Worm (Caenorhabditis elegans) whole organism, late embryonic: ENCODE measurements around the gene gldi-11.
"Not testable (repeated sequence)": the region's sequence is repeated elsewhere in the genome, so short reads cannot be mapped to it uniquely, and the experiment has no call there.

Experiments
- C08G9.2 ChIP-seq: sonication (generic microtip); optimal IDR thresholded peaks from 2 replicates; lab custom pipeline; 2016; ENCODE audit warnings: mild to moderate bottlenecking, missing genetic modification characterization, moderate library complexity, missing compliant biosample characterization
- F13H6.1 ChIP-seq: sonication (generic microtip); optimal IDR thresholded peaks from 2 replicates; lab custom pipeline; 2016; ENCODE audit warnings: missing genetic modification characterization, missing compliant biosample characterization
- K09A11.1 ChIP-seq: sonication (generic microtip); optimal IDR thresholded peaks from 2 replicates; lab custom pipeline; 2017; ENCODE audit warnings: antibody characterized with exemption, mild to moderate bottlenecking, missing genetic modification characterization, missing compliant biosample characterization; ENCODE audit not compliant: insufficient read depth
- T23F11.4 ChIP-seq: fragments of 200-800 bp; sonication (Bioruptor generic); optimal IDR thresholded peaks from 2 replicates; lab custom pipeline; 2018; ENCODE audit warnings: mild to moderate bottlenecking, missing genetic modification characterization, missing compliant biosample characterization
- ceh-14 ChIP-seq: sonication (generic microtip); optimal IDR thresholded peaks from 2 replicates; lab custom pipeline; 2016; ENCODE audit warnings: missing genotype, missing genetic modification characterization, missing compliant biosample characterization
- ceh-2 ChIP-seq: sonication (generic microtip); optimal IDR thresholded peaks from 2 replicates; lab custom pipeline; 2016; ENCODE audit warnings: missing genotype, missing genetic modification characterization, missing compliant biosample characterization
- ceh-34 ChIP-seq: sonication (generic microtip); optimal IDR thresholded peaks from 2 replicates; lab custom pipeline; 2016; ENCODE audit warnings: mild to moderate bottlenecking, missing genetic modification characterization, missing compliant biosample characterization
- ceh-6 ChIP-seq: fragments of 200-800 bp; sonication (Bioruptor generic); optimal IDR thresholded peaks from 2 replicates; lab custom pipeline; 2018; ENCODE audit warnings: mild to moderate bottlenecking, missing genetic modification characterization, missing compliant biosample characterization
- ceh-9 ChIP-seq: sonication (generic microtip); optimal IDR thresholded peaks from 2 replicates; lab custom pipeline; 2016; ENCODE audit warnings: mild to moderate bottlenecking, missing genetic modification characterization, inconsistent platforms, missing compliant biosample characterization
- che-1 ChIP-seq: sonication (generic microtip); optimal IDR thresholded peaks from 2 replicates; lab custom pipeline; 2016; ENCODE audit warnings: mild to moderate bottlenecking, missing genetic modification characterization, missing compliant biosample characterization
- dmd-4 ChIP-seq: sonication (generic microtip); optimal IDR thresholded peaks from 2 replicates; lab custom pipeline; 2016; ENCODE audit warnings: borderline replicate concordance, missing genetic modification characterization, missing compliant biosample characterization
- elt-2 ChIP-seq: sonication (generic microtip); optimal IDR thresholded peaks from 2 replicates; lab custom pipeline; 2016; ENCODE audit warnings: missing genetic modification reagents, missing genetic modification characterization, missing compliant biosample characterization
- elt-4 ChIP-seq: sonication (generic microtip); optimal IDR thresholded peaks from 2 replicates; lab custom pipeline; 2016; ENCODE audit warnings: missing genetic modification characterization, missing compliant biosample characterization
- fkh-6 ChIP-seq: sonication (generic microtip); optimal IDR thresholded peaks from 2 replicates; lab custom pipeline; 2016; ENCODE audit warnings: missing genetic modification characterization, missing compliant biosample characterization
- hlh-13 ChIP-seq: fragments of 200-800 bp; sonication (Bioruptor generic); optimal IDR thresholded peaks from 2 replicates; lab custom pipeline; 2018; ENCODE audit warnings: mild to moderate bottlenecking, missing genetic modification characterization, missing compliant biosample characterization
- hlh-30 ChIP-seq: sonication (generic microtip); optimal IDR thresholded peaks from 2 replicates; lab custom pipeline; 2017; ENCODE audit warnings: antibody characterized with exemption, missing genetic modification characterization, missing compliant biosample characterization; ENCODE audit not compliant: insufficient read depth
- lin-11 ChIP-seq: fragments of 200-800 bp; sonication (Bioruptor generic); optimal IDR thresholded peaks from 2 replicates; lab custom pipeline; 2018; ENCODE audit warnings: mild to moderate bottlenecking, missing genetic modification characterization, missing compliant biosample characterization
- nfya-1 ChIP-seq: sonication (generic microtip); optimal IDR thresholded peaks from 2 replicates; lab custom pipeline; 2017; ENCODE audit warnings: missing genetic modification characterization, mild to moderate bottlenecking, missing compliant biosample characterization, antibody characterized with exemption, moderate library complexity
- nhr-232 ChIP-seq: sonication (generic microtip); optimal IDR thresholded peaks from 2 replicates; lab custom pipeline; 2016; ENCODE audit warnings: missing genetic modification characterization, missing compliant biosample characterization
- odd-2 ChIP-seq: sonication (generic microtip); optimal IDR thresholded peaks from 2 replicates; lab custom pipeline; 2017; ENCODE audit warnings: antibody characterized with exemption, mild to moderate bottlenecking, missing genetic modification characterization, missing compliant biosample characterization
- pag-3 ChIP-seq: sonication (generic microtip); optimal IDR thresholded peaks from 2 replicates; lab custom pipeline; 2016; ENCODE audit warnings: missing compliant biosample characterization, missing genetic modification characterization, borderline replicate concordance
- pax-1 ChIP-seq: fragments of 150-350 bp; optimal IDR thresholded peaks from 2 replicates; lab custom pipeline; 2014; ENCODE audit warnings: missing biosample characterization, missing genetic modification characterization
- pqm-1 ChIP-seq: sonication (generic microtip); optimal IDR thresholded peaks from 2 replicates; lab custom pipeline; 2016; ENCODE audit warnings: missing genetic modification characterization, missing compliant biosample characterization
- ref-2 ChIP-seq: sonication (generic microtip); optimal IDR thresholded peaks from 2 replicates; lab custom pipeline; 2016; ENCODE audit warnings: missing genetic modification characterization, missing compliant biosample characterization
- rnt-1 ChIP-seq: sonication (generic microtip); optimal IDR thresholded peaks from 2 replicates; lab custom pipeline; 2016; ENCODE audit warnings: missing genetic modification characterization, missing compliant biosample characterization
- tbx-2 ChIP-seq: sonication (generic microtip); optimal IDR thresholded peaks from 2 replicates; lab custom pipeline; 2016; ENCODE audit warnings: missing genetic modification characterization, missing compliant biosample characterization
- unc-3 ChIP-seq, 2 experiments: fragments of 200-800 bp in 1 of 2; sonication (Bioruptor generic) in 1 of 2; sonication (generic microtip) in 1 of 2; conservative IDR thresholded peaks in 1 of 2; optimal IDR thresholded peaks in 1 of 2; 2 replicates each; pipeline versions ENCODE4 v1.3.6 to Lab custom; 2016 to 2022; ENCODE audit warnings: missing compliant biosample characterization in 2 of 2, missing genetic modification characterization in 2 of 2, missing genetic modification reagents in 1 of 2
- unc-55 ChIP-seq: sonication (generic microtip); optimal IDR thresholded peaks from 2 replicates; lab custom pipeline; 2017; ENCODE audit warnings: missing biosample characterization, missing genetic modification reagents, missing genetic modification characterization
- unc-86 ChIP-seq: sonication (generic microtip); optimal IDR thresholded peaks from 2 replicates; lab custom pipeline; 2016; ENCODE audit warnings: missing genetic modification characterization, missing compliant biosample characterization
- zip-5 ChIP-seq: sonication (generic microtip); optimal IDR thresholded peaks from 2 replicates; lab custom pipeline; 2016; ENCODE audit warnings: missing genetic modification characterization, missing compliant biosample characterization
- ztf-16 ChIP-seq: sonication (generic microtip); optimal IDR thresholded peaks from 2 replicates; lab custom pipeline; 2017; ENCODE audit warnings: missing genetic modification characterization, missing compliant biosample characterization

The gldi-11 gene

DNA sequence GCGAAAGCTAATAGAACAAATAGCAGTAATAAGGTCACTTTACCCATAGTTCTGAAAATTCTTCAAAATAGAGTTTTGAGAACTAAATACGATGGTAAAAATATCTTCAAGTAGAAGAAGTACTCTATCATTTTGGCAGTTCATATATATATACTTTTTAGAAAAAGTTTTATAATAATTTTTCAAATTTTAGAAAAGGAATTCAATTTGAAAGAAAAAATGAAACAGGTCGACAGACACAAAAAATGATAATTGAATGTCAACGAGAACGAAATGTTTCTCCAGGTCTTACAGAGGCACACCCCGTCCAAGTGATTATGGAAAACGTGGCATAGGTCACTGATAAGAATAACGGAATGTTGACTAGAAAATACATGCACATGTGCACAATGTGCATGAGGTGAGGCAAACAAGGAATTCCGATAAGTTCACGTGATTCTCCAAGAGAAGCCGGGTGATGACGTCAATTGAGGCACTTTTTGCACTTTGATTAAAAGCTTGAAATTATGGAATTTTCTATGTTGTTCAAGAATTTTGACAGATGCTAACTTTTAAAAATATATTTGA is 20.3 kb downstream of the gldi-11 start, which contains the start of gene aagr-2:
TSS of gene aagr-2 (minus strand) at position 51 of the 567 bp plus-strand sequence.
- TF ChIP-seq K09A11.1 (tag; lab: Kevin White, UChicago) (no peak), elt-2 (tag; lab: Kevin White, UChicago) (peak; percentile 99)

DNA sequence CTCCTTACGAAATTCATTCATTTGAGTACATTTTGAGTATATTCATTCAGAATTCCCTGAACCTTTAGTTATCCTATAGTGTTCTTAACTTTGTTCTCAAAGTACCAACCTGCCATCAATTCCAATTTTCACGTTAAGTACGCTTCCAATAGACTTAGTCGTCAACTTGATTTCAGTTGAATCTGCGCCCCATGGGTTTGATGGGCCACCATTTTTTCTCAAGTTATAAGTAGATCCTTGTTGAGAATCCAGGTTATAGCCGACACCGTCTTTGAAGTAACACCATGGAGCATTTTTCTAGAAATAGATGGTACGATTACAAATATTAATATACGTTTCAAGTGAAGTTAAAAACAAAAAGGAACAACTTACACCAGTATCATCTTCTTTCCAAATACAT is 20.9 kb downstream of the gldi-11 start:
- TF ChIP-seq ceh-34, result no peak
- no peak for TF ChIP-seq pqm-1 (tag; lab: Kevin White, UChicago)
- no peak for TF ChIP-seq pag-3 (tag; lab: Kevin White, UChicago)
- no peak for TF ChIP-seq fkh-6 (tag; lab: Kevin White, UChicago)
- no peak for TF ChIP-seq hlh-30
- no peak for TF ChIP-seq unc-86 (tag; lab: Kevin White, UChicago)
- no peak for TF ChIP-seq lin-11 (tag; lab: Kevin White, UChicago)
- TF ChIP-seq nhr-232, result no peak
- TF ChIP-seq rnt-1 (tag; lab: Kevin White, UChicago), result no peak
- TF ChIP-seq elt-4 (tag; lab: Kevin White, UChicago), result no peak
- TF ChIP-seq ceh-2 (tag; lab: Kevin White, UChicago), result no peak
- TF ChIP-seq unc-55 (GFP tag; lab: Kevin White, UChicago), result no peak
- no peak for TF ChIP-seq dmd-4 (tag; lab: Kevin White, UChicago)
- no peak for TF ChIP-seq nfya-1 (tag; lab: Kevin White, UChicago)
- no peak for TF ChIP-seq ceh-9 (tag; lab: Kevin White, UChicago)
- TF ChIP-seq ztf-16, result no peak
- no peak for TF ChIP-seq C08G9.2 (tag; lab: Kevin White, UChicago)
- TF ChIP-seq K09A11.1 (tag; lab: Kevin White, UChicago), result no peak
- no peak for TF ChIP-seq tbx-2 (tag; lab: Kevin White, UChicago)

DNA sequence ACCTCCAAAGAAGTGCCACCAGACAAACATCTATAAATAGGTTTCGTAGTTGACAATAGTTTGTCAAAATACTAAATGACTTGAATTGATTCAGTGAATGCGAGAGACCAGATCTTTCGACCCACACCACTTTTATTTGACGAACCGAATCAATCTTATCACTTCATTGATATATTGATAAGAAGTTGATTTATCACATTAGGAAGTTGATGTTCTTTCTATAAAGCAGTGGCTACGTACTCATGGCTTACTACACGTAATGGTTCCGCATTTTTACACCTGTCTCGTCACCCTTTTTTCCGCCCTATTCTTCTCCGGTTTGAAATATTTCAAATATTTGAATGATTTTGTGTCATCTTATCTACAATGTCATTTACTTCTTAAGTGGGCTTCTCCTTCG is 25.0 kb downstream of the gldi-11 start:
- peak; percentile 83 for TF ChIP-seq elt-2 (tag; lab: Kevin White, UChicago)
- TF ChIP-seq zip-5 (tag; lab: Kevin White, UChicago), result no peak
- TF ChIP-seq F13H6.1, result no peak
- TF ChIP-seq pax-1 (tag; lab: Kevin White, UChicago), result no peak
- no peak for TF ChIP-seq lin-11 (tag; lab: Kevin White, UChicago)

DNA sequence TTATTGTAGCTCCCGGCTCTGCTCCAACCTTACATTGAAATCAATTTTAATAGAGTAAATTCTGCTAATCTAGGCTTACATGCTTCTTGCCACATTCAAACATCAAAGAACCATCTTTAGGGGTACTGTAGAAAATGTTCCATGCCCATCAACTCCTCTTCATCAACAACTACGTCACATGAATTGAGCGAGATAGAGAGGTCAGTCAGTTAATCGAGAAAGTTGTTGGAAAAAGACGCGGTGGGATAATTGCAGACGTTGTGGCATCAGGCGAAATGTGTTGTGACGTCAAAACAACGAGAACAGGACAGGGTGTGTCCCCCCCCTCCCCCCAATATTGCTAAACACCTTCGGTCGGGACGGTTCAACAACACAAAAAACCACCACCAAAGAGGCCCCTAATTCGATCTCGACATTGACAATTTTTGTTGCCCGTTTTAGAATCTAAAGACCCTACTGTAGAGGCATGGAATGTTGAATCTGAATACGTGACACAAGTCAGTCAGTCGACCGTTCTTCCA is 27.0 kb downstream of the gldi-11 start:
- no peak for TF ChIP-seq elt-2 (tag; lab: Kevin White, UChicago)
- no peak for TF ChIP-seq pqm-1 (tag; lab: Kevin White, UChicago)
- no peak for TF ChIP-seq hlh-13
- no peak for TF ChIP-seq odd-2 (tag; lab: Kevin White, UChicago)
- no peak for TF ChIP-seq ceh-14 (tag; lab: Kevin White, UChicago)
- no peak for TF ChIP-seq che-1 (tag; lab: Kevin White, UChicago)
- no peak for TF ChIP-seq nhr-232
- no peak for TF ChIP-seq tbx-2 (tag; lab: Kevin White, UChicago)
- TF ChIP-seq ceh-6, result no peak
- no peak for TF ChIP-seq F13H6.1

DNA sequence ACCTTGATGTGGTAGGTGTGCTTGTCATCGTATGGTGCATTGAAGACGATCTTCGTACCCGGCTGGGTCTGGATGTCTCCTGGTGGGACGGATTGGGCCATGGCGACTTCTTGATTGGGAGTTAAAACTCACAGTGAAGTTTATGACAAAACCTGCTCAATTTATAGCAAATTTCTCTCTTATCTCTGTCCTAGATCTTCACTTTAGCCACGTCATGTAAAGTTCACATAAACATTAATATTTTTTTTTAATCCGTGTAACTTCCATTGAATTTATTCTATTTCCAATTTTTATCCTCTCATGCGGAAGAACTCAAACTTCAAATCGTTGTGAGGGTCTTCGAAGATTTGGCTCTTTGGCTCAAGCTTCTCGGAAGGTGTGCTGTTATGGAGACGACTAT is 29.1 kb downstream of the gldi-11 start, which contains the start of gene msp-31:
TSS of gene msp-31 (minus strand) at position 101 of the 400 bp plus-strand sequence.
- TF ChIP-seq ref-2 (tag; lab: Kevin White, UChicago); T23F11.4 (GFP tag; lab: Kevin White, UChicago); unc-3 (GFP tag; conservative IDR thresholded peaks at IDR 0.05; lab: Robert Waterston, UW); unc-3 (tag; optimal IDR thresholded peaks at IDR 0.05; lab: Kevin White, UChicago): not testable (repeated sequence)
